Fruit fly (Drosophila melanogaster): ENCODE results near the gene CG10431.

CG10431 gene

dm6 chr2L:19014881-19015366 is 40.4 kb downstream of the CG10431 start:
- no peak for TF ChIP-seq CG12605 (GFP tag; IDR thresholded peaks at IDR 0.05)
- TF ChIP-seq Snoo (tag; optimal IDR thresholded peaks at IDR 0.05) = no peak
- no peak for TF ChIP-seq CG9948 (tag; optimal IDR thresholded peaks at IDR 0.05)
- TF ChIP-seq CG8159 (tag; optimal IDR thresholded peaks at IDR 0.05) = no peak
- TF ChIP-seq CG10348 (GFP tag; IDR thresholded peaks at IDR 0.05) = no peak
- TF ChIP-seq CG17806 (tag; optimal IDR thresholded peaks at IDR 0.05) = no peak
- no peak for TF ChIP-seq CG4496 (GFP tag; IDR thresholded peaks at IDR 0.05)
- no peak for TF ChIP-seq gl (tag; optimal IDR thresholded peaks at IDR 0.05)
- TF ChIP-seq Pif1B (GFP tag; optimal IDR thresholded peaks at IDR 0.05) = no peak
- no peak for TF ChIP-seq CG14655 (GFP tag; optimal IDR thresholded peaks at IDR 0.05)
- no peak for TF ChIP-seq rn (GFP tag; IDR thresholded peaks at IDR 0.05)
- no peak for TF ChIP-seq EcR (GFP tag; optimal IDR thresholded peaks at IDR 0.05)
- no peak for TF ChIP-seq Pif1A (GFP tag; optimal IDR thresholded peaks at IDR 0.05)
- no peak for TF ChIP-seq CG8301 (tag; optimal IDR thresholded peaks at IDR 0.05)
- no peak for TF ChIP-seq fd96Ca (GFP tag; IDR thresholded peaks at IDR 0.05)
- no peak for TF ChIP-seq CG32121 (GFP tag; IDR thresholded peaks at IDR 0.05)
- no peak for TF ChIP-seq CG34367 (tag; optimal IDR thresholded peaks at IDR 0.05)
- no peak for TF ChIP-seq CG13204 (GFP tag; optimal IDR thresholded peaks at IDR 0.05)
- TF ChIP-seq Ets98B (GFP tag; IDR thresholded peaks at IDR 0.05) = no peak

dm6 chr2L:19015628-19016027 is 41.1 kb downstream of the CG10431 start:
- no peak for TF ChIP-seq CG17806 (tag; optimal IDR thresholded peaks at IDR 0.05)
- TF ChIP-seq CG13204 (GFP tag; optimal IDR thresholded peaks at IDR 0.05) = peak; percentile 50

dm6 chr2L:19017060-19017459 is 42.5 kb downstream of the CG10431 start:
- TF ChIP-seq CG8159 (tag; optimal IDR thresholded peaks at IDR 0.05) = no peak
- TF ChIP-seq Pif1B (GFP tag; optimal IDR thresholded peaks at IDR 0.05) = no peak
- no peak for TF ChIP-seq Snoo (tag; optimal IDR thresholded peaks at IDR 0.05)
- TF ChIP-seq EcR (GFP tag; optimal IDR thresholded peaks at IDR 0.05) = no peak
- TF ChIP-seq CG32121 (GFP tag; IDR thresholded peaks at IDR 0.05) = no peak
- TF ChIP-seq CG34367 (tag; optimal IDR thresholded peaks at IDR 0.05) = no peak
- no peak for TF ChIP-seq Pif1A (GFP tag; optimal IDR thresholded peaks at IDR 0.05)
- no peak for TF ChIP-seq rn (GFP tag; IDR thresholded peaks at IDR 0.05)
- TF ChIP-seq fd96Ca (GFP tag; IDR thresholded peaks at IDR 0.05) = no peak
- TF ChIP-seq CG15710 (tag; optimal IDR thresholded peaks at IDR 0.05) = no peak
- TF ChIP-seq CG12605 (GFP tag; IDR thresholded peaks at IDR 0.05) = no peak
- TF ChIP-seq CG14655 (GFP tag; optimal IDR thresholded peaks at IDR 0.05) = no peak
- no peak for TF ChIP-seq CG10348 (GFP tag; IDR thresholded peaks at IDR 0.05)
- TF ChIP-seq CG17806 (tag; optimal IDR thresholded peaks at IDR 0.05) = no peak
- TF ChIP-seq CG9948 (tag; optimal IDR thresholded peaks at IDR 0.05) = no peak
- no peak for TF ChIP-seq CG4496 (GFP tag; IDR thresholded peaks at IDR 0.05)
- TF ChIP-seq Ets98B (GFP tag; IDR thresholded peaks at IDR 0.05) = no peak
- TF ChIP-seq D1 (tag; optimal IDR thresholded peaks at IDR 0.05) = no peak
- no peak for TF ChIP-seq gl (tag; optimal IDR thresholded peaks at IDR 0.05)

- no peak for TF ChIP-seq fd96Ca (GFP tag; IDR thresholded peaks at IDR 0.05)
- TF ChIP-seq CG13204 (GFP tag; optimal IDR thresholded peaks at IDR 0.05) = peak; percentile 16
Observed at dm6 chr2L:19018266-19018665, 43.8 kb downstream of the CG10431 start.

dm6 chr2L:19019160-19019592 is 44.7 kb downstream of the CG10431 start:
- TF ChIP-seq CG8159 (tag; optimal IDR thresholded peaks at IDR 0.05) (peak; percentile 50), CG4496 (GFP tag; IDR thresholded peaks at IDR 0.05) (no peak), CG32121 (GFP tag; IDR thresholded peaks at IDR 0.05) (no peak), CG14655 (GFP tag; optimal IDR thresholded peaks at IDR 0.05) (peak; percentile 19), CG15710 (tag; optimal IDR thresholded peaks at IDR 0.05) (peak; percentile 38), Pif1A (GFP tag; optimal IDR thresholded peaks at IDR 0.05) (peak; percentile 3), Pif1B (GFP tag; optimal IDR thresholded peaks at IDR 0.05) (no peak), D1 (tag; optimal IDR thresholded peaks at IDR 0.05) (no peak), CG34367 (tag; optimal IDR thresholded peaks at IDR 0.05) (no peak), CG13204 (GFP tag; optimal IDR thresholded peaks at IDR 0.05) (no peak)

- TF ChIP-seq gl (tag; optimal IDR thresholded peaks at IDR 0.05) = no peak
- TF ChIP-seq CG13204 (GFP tag; optimal IDR thresholded peaks at IDR 0.05) = peak; percentile 58
- no peak for TF ChIP-seq CG8159 (tag; optimal IDR thresholded peaks at IDR 0.05)
Observed at dm6 chr2L:19019640-19020039, 45.1 kb downstream of the CG10431 start.

- TF ChIP-seq CG12605 (GFP tag; IDR thresholded peaks at IDR 0.05) = peak; percentile 49; the same call in 1 of the 2 replicates
- TF ChIP-seq CG8159 (tag; optimal IDR thresholded peaks at IDR 0.05) = peak; percentile 89
- TF ChIP-seq gl (tag; optimal IDR thresholded peaks at IDR 0.05) = peak; percentile 75
- peak; percentile 91 for TF ChIP-seq Pif1B (GFP tag; optimal IDR thresholded peaks at IDR 0.05)
- TF ChIP-seq CG10348 (GFP tag; IDR thresholded peaks at IDR 0.05) = no peak
- no peak; the same call in 2 of the 3 replicates for TF ChIP-seq fd96Ca (GFP tag; IDR thresholded peaks at IDR 0.05)
- TF ChIP-seq CG32121 (GFP tag; IDR thresholded peaks at IDR 0.05) = no peak
- TF ChIP-seq D1 (tag; optimal IDR thresholded peaks at IDR 0.05) = peak; percentile 30
- TF ChIP-seq CG17806 (tag; optimal IDR thresholded peaks at IDR 0.05) = peak; percentile 78
- TF ChIP-seq CG15710 (tag; optimal IDR thresholded peaks at IDR 0.05) = peak; percentile 93
- TF ChIP-seq Pif1A (GFP tag; optimal IDR thresholded peaks at IDR 0.05) = peak; percentile 81
- TF ChIP-seq CG8301 (tag; optimal IDR thresholded peaks at IDR 0.05) = peak; percentile 81
- TF ChIP-seq Snoo (tag; optimal IDR thresholded peaks at IDR 0.05) = peak; percentile 87
- no peak for TF ChIP-seq rn (GFP tag; IDR thresholded peaks at IDR 0.05)
- TF ChIP-seq CG4496 (GFP tag; IDR thresholded peaks at IDR 0.05) = 0 out of 3 replicates have a peak, but pooled peaks have one; percentile 47
- no peak for TF ChIP-seq Ets98B (GFP tag; IDR thresholded peaks at IDR 0.05)
- peak; percentile 86 for TF ChIP-seq CG14655 (GFP tag; optimal IDR thresholded peaks at IDR 0.05)
- peak; percentile 83 for TF ChIP-seq CG34367 (tag; optimal IDR thresholded peaks at IDR 0.05)
- peak; percentile 9 for TF ChIP-seq EcR (GFP tag; optimal IDR thresholded peaks at IDR 0.05)
- TF ChIP-seq CG9948 (tag; optimal IDR thresholded peaks at IDR 0.05) = peak; percentile 85
- TF ChIP-seq CG13204 (GFP tag; optimal IDR thresholded peaks at IDR 0.05) = peak; percentile 72
Observed at dm6 chr2L:19021278-19022220, 47.0 kb downstream of the CG10431 start.
